Fruit fly (Drosophila melanogaster) whole organism, prepupa: ENCODE results near the gene CG8051.

Experiments used
- CG11762 ChIP-seq: fragments of 200-800 bp; sonication (Bioruptor generic); optimal IDR thresholded peaks from 3 replicates; lab custom pipeline; 2016; ENCODE audit warnings: missing biosample characterization, missing genetic modification characterization; ENCODE audit not compliant: insufficient read depth
- CG15336 ChIP-seq: fragments of 200-800 bp; sonication (Bioruptor generic); IDR thresholded peaks from 2 replicates; pipeline ENCODE4 v1.3.6; 2022; ENCODE audit warnings: missing biosample characterization, missing genetic modification characterization
- CG1621 ChIP-seq: fragments of 200-800 bp; sonication (Bioruptor generic); optimal IDR thresholded peaks from 3 replicates; lab custom pipeline; 2018; ENCODE audit warnings: missing biosample characterization, mild to moderate bottlenecking, missing genetic modification characterization
- CG16779 ChIP-seq: fragments of 200-800 bp; sonication (Bioruptor generic); optimal IDR thresholded peaks from 3 replicates; lab custom pipeline; 2017; ENCODE audit warnings: missing biosample characterization, mild to moderate bottlenecking, missing genetic modification characterization
- CG3032 ChIP-seq: fragments of 200-800 bp; optimal IDR thresholded peaks from 2 replicates; lab custom pipeline; 2019; ENCODE audit warnings: missing biosample characterization, mild to moderate bottlenecking, missing genetic modification characterization, moderate library complexity
- CG34406 ChIP-seq: fragments of 200-800 bp; sonication (Bioruptor generic); optimal IDR thresholded peaks from 3 replicates; lab custom pipeline; 2016; ENCODE audit warnings: missing biosample characterization, missing genetic modification characterization
- CG3919 ChIP-seq: fragments of 200-800 bp; sonication (Bioruptor generic); optimal IDR thresholded peaks from 3 replicates; lab custom pipeline; 2016; ENCODE audit warnings: missing biosample characterization, missing genetic modification characterization
- CG6163 ChIP-seq: fragments of 200-800 bp; sonication (Bioruptor generic); IDR thresholded peaks from 3 replicates; pipeline ENCODE4 v1.3.6; 2022; ENCODE audit warnings: missing biosample characterization, missing genetic modification characterization
- CG6276 ChIP-seq: fragments of 200-800 bp; sonication (Bioruptor generic); optimal IDR thresholded peaks from 2 replicates; lab custom pipeline; 2017; ENCODE audit warnings: missing biosample characterization, mild to moderate bottlenecking, missing genetic modification characterization
- CG6792 ChIP-seq: fragments of 200-800 bp; sonication (Bioruptor generic); optimal IDR thresholded peaks from 3 replicates; lab custom pipeline; 2016; ENCODE audit warnings: missing biosample characterization, missing genetic modification characterization
- CG6854 ChIP-seq: fragments of 200-800 bp; sonication (Bioruptor generic); optimal IDR thresholded peaks from 2 replicates; lab custom pipeline; 2017; ENCODE audit warnings: missing biosample characterization, mild to moderate bottlenecking, missing genetic modification characterization
- CG8319 ChIP-seq: fragments of 200-800 bp; sonication (Bioruptor generic); optimal IDR thresholded peaks from 3 replicates; lab custom pipeline; 2016; ENCODE audit warnings: missing biosample characterization, missing genetic modification characterization
- CG8632 ChIP-seq: fragments of 200-800 bp; sonication (Bioruptor generic); optimal IDR thresholded peaks from 3 replicates; lab custom pipeline; 2016; ENCODE audit warnings: missing biosample characterization, missing genetic modification characterization
- Eip78C ChIP-seq: fragments of 200-800 bp; sonication (Bioruptor generic); peaks from one replicate; lab custom pipeline; 2016; ENCODE audit warnings: missing biosample characterization, missing genetic modification characterization
- Eip93F ChIP-seq: fragments of 200-800 bp; sonication (Bioruptor generic); optimal IDR thresholded peaks from 2 replicates; lab custom pipeline; 2016; ENCODE audit warnings: missing biosample characterization, mild to moderate bottlenecking, missing genetic modification characterization
- Ets96B ChIP-seq: fragments of 200-800 bp; optimal IDR thresholded peaks from 2 replicates; lab custom pipeline; 2019; ENCODE audit warnings: missing biosample characterization, mild to moderate bottlenecking, missing genetic modification characterization, moderate library complexity
- Gug ChIP-seq: fragments of 200-800 bp; sonication (Bioruptor generic); IDR thresholded peaks from 2 replicates; pipeline ENCODE4 v1.3.6; 2022; ENCODE audit warnings: missing biosample characterization, missing genetic modification characterization
- Hr38 ChIP-seq: sonication (Bioruptor generic); optimal IDR thresholded peaks from 2 replicates; lab custom pipeline; 2016; ENCODE audit warnings: missing biosample characterization, missing genetic modification characterization
- Hr39 ChIP-seq: fragments of 200-800 bp; sonication (Bioruptor generic); optimal IDR thresholded peaks from 2 replicates; lab custom pipeline; 2016; ENCODE audit warnings: missing biosample characterization, missing genetic modification characterization
- Hr4 ChIP-seq: fragments of 200-800 bp; sonication (Bioruptor generic); optimal IDR thresholded peaks from 3 replicates; lab custom pipeline; 2016; ENCODE audit warnings: missing biosample characterization, missing genetic modification characterization
- Lpt ChIP-seq: fragments of 200-800 bp; sonication (Bioruptor generic); optimal IDR thresholded peaks from 3 replicates; lab custom pipeline; 2016; ENCODE audit warnings: missing biosample characterization, missing genetic modification characterization
- Sox102F ChIP-seq: fragments of 200-800 bp; sonication (Bioruptor generic); optimal IDR thresholded peaks from 2 replicates; lab custom pipeline; 2016; ENCODE audit warnings: missing biosample characterization, mild to moderate bottlenecking, missing genetic modification characterization
- Sox14 ChIP-seq: fragments of 200-800 bp; sonication (Bioruptor generic); optimal IDR thresholded peaks from 3 replicates; lab custom pipeline; 2016; ENCODE audit warnings: missing biosample characterization, missing genetic modification characterization
- achi ChIP-seq: fragments of 200-800 bp; sonication (Bioruptor generic); optimal IDR thresholded peaks from 3 replicates; lab custom pipeline; 2016; ENCODE audit warnings: missing biosample characterization, missing genetic modification characterization
- acj6 ChIP-seq: fragments of 200-800 bp; sonication (Bioruptor generic); optimal IDR thresholded peaks from 3 replicates; lab custom pipeline; 2016; ENCODE audit warnings: missing biosample characterization, missing genetic modification characterization
- dac ChIP-seq: fragments of 200-800 bp; sonication (Bioruptor generic); optimal IDR thresholded peaks from 2 replicates; lab custom pipeline; 2017; ENCODE audit warnings: missing biosample characterization, mild to moderate bottlenecking, missing genetic modification characterization
- dsx ChIP-seq: fragments of 200-800 bp; optimal IDR thresholded peaks from 3 replicates; lab custom pipeline; 2019; ENCODE audit warnings: missing biosample characterization, mild to moderate bottlenecking, missing genetic modification characterization, moderate library complexity; ENCODE audit not compliant: poor library complexity, severe bottlenecking
- eg ChIP-seq: fragments of 200-800 bp; sonication (Bioruptor generic); IDR thresholded peaks from 3 replicates; pipeline ENCODE4 v1.3.6; 2022; ENCODE audit warnings: missing biosample characterization, missing genetic modification characterization
- esn ChIP-seq: fragments of 200-800 bp; sonication (Bioruptor generic); optimal IDR thresholded peaks from 2 replicates; lab custom pipeline; 2016; ENCODE audit warnings: missing biosample characterization, mild to moderate bottlenecking, missing genetic modification characterization, moderate library complexity
- fd59A ChIP-seq: fragments of 200-800 bp; sonication (Bioruptor generic); optimal IDR thresholded peaks from 2 replicates; lab custom pipeline; 2017; ENCODE audit warnings: missing biosample characterization, mild to moderate bottlenecking, missing genetic modification characterization, missing genetic modification reagents
- fd85E ChIP-seq: fragments of 200-800 bp; sonication (Bioruptor generic); optimal IDR thresholded peaks from 3 replicates; lab custom pipeline; 2016; ENCODE audit warnings: missing biosample characterization, missing genetic modification characterization
- fkh ChIP-seq: fragments of 200-800 bp; sonication (Bioruptor generic); optimal IDR thresholded peaks from 3 replicates; lab custom pipeline; 2017; ENCODE audit warnings: missing biosample characterization, mild to moderate bottlenecking, missing genetic modification characterization, moderate library complexity
- lz ChIP-seq: fragments of 200-800 bp; sonication (Bioruptor generic); optimal IDR thresholded peaks from 3 replicates; lab custom pipeline; 2016; ENCODE audit warnings: missing biosample characterization, missing genetic modification characterization
- net ChIP-seq: fragments of 200-800 bp; sonication (Bioruptor generic); optimal IDR thresholded peaks from 3 replicates; lab custom pipeline; 2016; ENCODE audit warnings: missing biosample characterization, missing genetic modification characterization
- pdm3 ChIP-seq: fragments of 200-800 bp; sonication (Bioruptor generic); optimal IDR thresholded peaks from 3 replicates; lab custom pipeline; 2016; ENCODE audit warnings: missing biosample characterization, missing genetic modification characterization
- spab ChIP-seq: fragments of 200-800 bp; sonication (Bioruptor generic); optimal IDR thresholded peaks from 2 replicates; lab custom pipeline; 2017; ENCODE audit warnings: missing biosample characterization, mild to moderate bottlenecking, missing genetic modification characterization, missing genetic modification reagents
- svp ChIP-seq: fragments of 200-800 bp; sonication (Bioruptor generic); peaks from one replicate; lab custom pipeline; 2016; ENCODE audit warnings: missing biosample characterization, missing genetic modification characterization
- topi ChIP-seq: fragments of 200-800 bp; sonication (Bioruptor generic); optimal IDR thresholded peaks from 3 replicates; lab custom pipeline; 2016; ENCODE audit warnings: missing biosample characterization, missing genetic modification characterization
- vri ChIP-seq: fragments of 200-800 bp; sonication (Bioruptor generic); optimal IDR thresholded peaks from 3 replicates; lab custom pipeline; 2016; ENCODE audit warnings: missing biosample characterization, mild to moderate bottlenecking, missing genetic modification characterization

CG8051 gene

DNA sequence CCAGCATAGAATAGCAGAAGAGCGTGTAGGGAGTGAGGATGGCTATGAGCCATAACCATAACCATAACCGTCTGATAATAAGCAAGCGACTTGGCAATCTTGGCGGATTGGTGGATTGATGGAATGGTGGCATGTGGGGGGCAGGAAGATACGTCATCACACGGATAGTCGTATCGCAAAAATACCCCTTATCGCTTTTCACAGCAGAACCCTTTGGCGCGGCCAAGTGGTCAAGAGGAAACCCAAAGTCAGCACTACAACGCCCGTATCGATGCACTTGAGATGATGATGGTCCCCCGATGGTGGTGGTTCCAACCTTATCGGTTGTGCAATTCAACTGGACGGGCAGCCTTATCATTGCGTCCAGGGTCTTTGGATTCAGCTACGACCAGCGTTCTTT lies 22.3 kb downstream of the CG8051 start:
- TF ChIP-seq svp (GFP tag; lab: Kevin White, UChicago) (peak; percentile 69), spab (GFP tag; lab: Kevin White, UChicago) (no peak), pdm3 (GFP tag; lab: Kevin White, UChicago) (no peak), Hr38 (GFP tag; lab: Kevin White, UChicago) (no peak), vri (GFP tag; lab: Kevin White, UChicago) (peak; percentile 90), CG8632 (GFP tag; lab: Kevin White, UChicago) (no peak), CG3032 (no peak), Eip78C (GFP tag; lab: Kevin White, UChicago) (peak; percentile 45), CG6163 (GFP tag; lab: Robert Waterston, UW) (no peak)

- TF ChIP-seq acj6 (GFP tag; lab: Kevin White, UChicago) (no peak), fkh (GFP tag; lab: Kevin White, UChicago) (no peak), CG8632 (GFP tag; lab: Kevin White, UChicago) (peak; percentile 49), topi (peak; percentile 22), CG1621 (tag; lab: Kevin White, UChicago) (no peak), Hr4 (GFP tag; lab: Kevin White, UChicago) (no peak), CG6163 (GFP tag; lab: Robert Waterston, UW) (peak; percentile 58), Lpt (GFP tag; lab: Kevin White, UChicago) (peak; percentile 2), esn (GFP tag; lab: Kevin White, UChicago) (peak; percentile 44), CG6276 (GFP tag; lab: Kevin White, UChicago) (no peak), Hr39 (peak; percentile 20), Sox102F (GFP tag; lab: Kevin White, UChicago) (no peak), pdm3 (GFP tag; lab: Kevin White, UChicago) (no peak), Ets96B (tag; lab: Kevin White, UChicago) (peak; percentile 9), CG15336 (GFP tag; lab: Robert Waterston, UW) (peak; percentile 45; the same call in 1 of the 2 replicates), Eip93F (GFP tag; lab: Kevin White, UChicago) (no peak), lz (GFP tag; lab: Kevin White, UChicago) (peak; percentile 20), CG11762 (GFP tag; lab: Kevin White, UChicago) (no peak), achi (GFP tag; lab: Kevin White, UChicago) (peak; percentile 31), eg (GFP tag; lab: Robert Waterston, UW) (peak; percentile 66; the same call in 2 of the 3 replicates), CG8319 (GFP tag; lab: Kevin White, UChicago) (no peak), fd85E (GFP tag; lab: Kevin White, UChicago) (no peak), Sox14 (GFP tag; lab: Kevin White, UChicago) (peak; percentile 16), CG34406 (GFP tag; lab: Kevin White, UChicago) (peak; percentile 67)
Observed at dm6 chrX:19281271-19281670, 26.5 kb downstream of the CG8051 start.

DNA sequence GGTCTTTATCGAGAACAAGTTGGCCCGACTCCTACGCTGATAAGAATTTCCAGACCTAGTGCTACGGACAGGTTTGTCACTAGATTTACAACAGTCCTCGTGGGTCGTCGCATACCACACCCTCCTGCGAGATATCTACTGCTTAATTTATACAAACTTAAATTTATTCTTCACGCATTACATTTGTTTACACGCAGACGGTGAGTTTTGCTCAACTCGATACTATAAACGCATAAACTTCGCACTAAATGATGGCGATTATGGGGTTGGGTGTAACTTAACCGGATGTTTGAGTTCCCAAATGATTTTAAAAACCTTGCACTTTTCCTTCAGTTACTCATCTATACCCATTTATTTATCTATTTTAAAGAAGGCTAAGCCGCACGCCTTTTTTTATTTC lies 27.0 kb downstream of the CG8051 start:
- TF ChIP-seq fd59A (GFP tag; lab: Kevin White, UChicago) = no peak
- no peak for TF ChIP-seq esn (GFP tag; lab: Kevin White, UChicago)
- TF ChIP-seq dsx = no peak

- no peak for TF ChIP-seq CG6854 (GFP tag; lab: Kevin White, UChicago)
- TF ChIP-seq CG16779 (tag; lab: Kevin White, UChicago) = no peak
- TF ChIP-seq lz (GFP tag; lab: Kevin White, UChicago) = no peak
- TF ChIP-seq Hr4 (GFP tag; lab: Kevin White, UChicago) = no peak
- TF ChIP-seq Lpt (GFP tag; lab: Kevin White, UChicago) = no peak
- TF ChIP-seq net (GFP tag; lab: Kevin White, UChicago) = no peak
- TF ChIP-seq CG3919 (GFP tag; lab: Kevin White, UChicago) = no peak
- no peak for TF ChIP-seq topi
- no peak for TF ChIP-seq svp (GFP tag; lab: Kevin White, UChicago)
- TF ChIP-seq CG6792 (GFP tag; lab: Kevin White, UChicago) = no peak
- TF ChIP-seq dac (GFP tag; lab: Kevin White, UChicago) = no peak
- TF ChIP-seq Gug = no peak
- TF ChIP-seq, all 60 proteins: peak for 0
Observed at dm6 chrX:19280249-19280648, 27.5 kb downstream of the CG8051 start, which contains the start of gene CG8028. TSS of gene CG8028 (minus strand) at chrX:19280349.
